Fruit fly (Drosophila melanogaster) whole organism: ENCODE data around the gene CG34057.

Experiments
- CG8478 ChIP-seq: fragments of >200 bp; optimal IDR thresholded peaks from 2 replicates; lab custom pipeline; 2018; ENCODE audit warnings: inconsistent platforms
- Dll ChIP-seq: fragments of >200 bp; optimal IDR thresholded peaks from 2 replicates; lab custom pipeline; 2017
- EcR ChIP-seq, 2 experiments: fragments of >200 bp; optimal IDR thresholded peaks; 2 replicates each; lab custom pipeline; 2017; ENCODE audit warnings: missing biosample characterization in 2 of 2, missing genetic modification characterization in 2 of 2, missing genetic modification reagents in 2 of 2
- pan ChIP-seq: fragments of >200 bp; optimal IDR thresholded peaks from 2 replicates; lab custom pipeline; 2017
- psq ChIP-seq: fragments of >200 bp; optimal IDR thresholded peaks from 2 replicates; lab custom pipeline; 2017
- usp ChIP-seq: fragments of >200 bp; optimal IDR thresholded peaks from 2 replicates; lab custom pipeline; 2017; ENCODE audit warnings: missing biosample characterization, missing genetic modification characterization, mixed read lengths

The CG34057 gene

DNA sequence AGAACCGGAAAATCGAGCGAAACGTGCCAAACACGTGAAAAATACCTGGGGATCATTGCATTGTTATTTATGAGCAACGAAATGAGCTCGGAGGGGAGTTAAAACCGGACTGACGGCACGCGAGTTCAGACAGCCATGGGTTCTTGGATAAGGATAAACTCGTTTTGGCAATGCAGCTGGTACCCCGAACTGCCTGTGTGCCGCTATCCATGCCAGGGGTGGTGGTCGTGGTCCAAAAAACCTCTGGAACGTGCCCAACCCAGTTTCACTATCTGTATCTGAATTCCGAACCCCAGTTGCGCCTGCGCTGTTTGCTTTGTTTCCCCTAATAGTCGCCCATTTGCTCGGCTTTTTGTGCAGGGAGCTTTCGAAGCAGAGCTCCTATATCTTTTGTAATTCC, 2.1 kb downstream of the CG34057 start:
- TF ChIP-seq pan (lab: Kevin White, UChicago) = no peak
- TF ChIP-seq EcR (GFP tag; optimal IDR thresholded peaks at IDR 0.05; lab: Kevin White, UChicago) = no peak
- TF ChIP-seq usp (GFP tag; lab: Kevin White, UChicago) = no peak
- no peak for TF ChIP-seq Dll
- no peak for TF ChIP-seq psq
- TF ChIP-seq CG8478 (lab: Kevin White, UChicago) = no peak

- no peak for TF ChIP-seq pan (lab: Kevin White, UChicago)
- no peak for TF ChIP-seq usp (GFP tag; lab: Kevin White, UChicago)
- no peak for TF ChIP-seq psq
- no peak for TF ChIP-seq Dll
- no peak for TF ChIP-seq EcR (GFP tag; optimal IDR thresholded peaks at IDR 0.05; lab: Kevin White, UChicago)
- no peak for TF ChIP-seq CG8478 (lab: Kevin White, UChicago)
These were observed 3.5 kb downstream of the CG34057 start for dm6 chr3L:900466-901249.

DNA sequence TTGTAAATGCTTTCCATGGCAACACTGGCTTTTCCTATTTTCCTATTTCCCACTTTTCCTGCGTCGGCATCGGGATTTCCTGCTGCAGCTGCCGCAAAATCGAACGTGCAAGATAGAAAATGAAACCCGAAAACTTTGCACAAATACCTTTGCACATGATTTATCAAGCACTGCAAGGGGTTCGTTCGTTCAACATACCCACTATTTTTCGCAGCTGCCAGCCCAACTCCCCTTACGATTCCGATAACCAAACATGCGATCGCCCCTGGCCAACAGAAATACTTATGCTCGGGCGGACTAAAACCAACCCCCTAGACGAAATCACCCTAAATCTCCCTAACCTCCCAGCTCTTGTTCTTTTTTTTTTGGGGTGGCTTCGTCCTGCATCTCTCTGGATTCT, 4.3 kb downstream of the CG34057 start:
- TF ChIP-seq CG8478 (lab: Kevin White, UChicago) = no peak
- TF ChIP-seq EcR (GFP tag; optimal IDR thresholded peaks at IDR 0.05; lab: Kevin White, UChicago) = no peak
- no peak for TF ChIP-seq Dll
- no peak for TF ChIP-seq psq
- TF ChIP-seq pan (lab: Kevin White, UChicago) = no peak
- TF ChIP-seq usp (GFP tag; lab: Kevin White, UChicago) = no peak

dm6 chr3L:902598-902997, 5.4 kb downstream of the CG34057 start, which contains the start of gene mat:
TSS of gene mat (plus strand) at chr3L:902898.
- TF ChIP-seq usp (GFP tag; lab: Kevin White, UChicago) (no peak), CG8478 (lab: Kevin White, UChicago) (no peak), EcR (GFP tag; optimal IDR thresholded peaks at IDR 0.05; lab: Kevin White, UChicago) (no peak)

dm6 chr3L:903900-904299, 6.7 kb downstream of the CG34057 start:
- TF ChIP-seq EcR (GFP tag; optimal IDR thresholded peaks at IDR 0.05; lab: Kevin White, UChicago) = no peak
- no peak for TF ChIP-seq CG8478 (lab: Kevin White, UChicago)

DNA sequence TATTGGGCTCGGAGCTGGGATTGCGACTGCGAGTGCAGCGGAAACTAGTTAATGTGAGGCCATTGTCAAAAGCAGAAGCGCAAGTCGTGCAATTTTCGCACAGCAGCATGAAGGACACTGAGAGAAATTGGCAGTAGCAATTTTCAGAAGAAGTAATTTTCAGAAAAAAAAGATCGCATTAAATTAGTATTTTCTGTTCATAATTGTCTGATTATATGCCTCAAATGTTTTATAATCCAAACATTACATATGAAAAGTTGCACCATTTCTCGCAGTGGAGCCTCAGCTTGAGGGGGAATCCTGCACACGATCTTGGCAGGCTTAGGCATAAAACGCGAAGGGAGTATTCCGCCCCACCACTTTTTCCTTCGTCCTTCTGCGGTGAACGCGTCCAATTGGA, 7.2 kb downstream of the CG34057 start:
- no peak for TF ChIP-seq EcR (GFP tag; optimal IDR thresholded peaks at IDR 0.05; lab: Kevin White, UChicago)
- TF ChIP-seq pan (lab: Kevin White, UChicago) = no peak
- no peak for TF ChIP-seq CG8478 (lab: Kevin White, UChicago)
- no peak for TF ChIP-seq usp (GFP tag; lab: Kevin White, UChicago)
- no peak for TF ChIP-seq psq
- no peak for TF ChIP-seq Dll

DNA sequence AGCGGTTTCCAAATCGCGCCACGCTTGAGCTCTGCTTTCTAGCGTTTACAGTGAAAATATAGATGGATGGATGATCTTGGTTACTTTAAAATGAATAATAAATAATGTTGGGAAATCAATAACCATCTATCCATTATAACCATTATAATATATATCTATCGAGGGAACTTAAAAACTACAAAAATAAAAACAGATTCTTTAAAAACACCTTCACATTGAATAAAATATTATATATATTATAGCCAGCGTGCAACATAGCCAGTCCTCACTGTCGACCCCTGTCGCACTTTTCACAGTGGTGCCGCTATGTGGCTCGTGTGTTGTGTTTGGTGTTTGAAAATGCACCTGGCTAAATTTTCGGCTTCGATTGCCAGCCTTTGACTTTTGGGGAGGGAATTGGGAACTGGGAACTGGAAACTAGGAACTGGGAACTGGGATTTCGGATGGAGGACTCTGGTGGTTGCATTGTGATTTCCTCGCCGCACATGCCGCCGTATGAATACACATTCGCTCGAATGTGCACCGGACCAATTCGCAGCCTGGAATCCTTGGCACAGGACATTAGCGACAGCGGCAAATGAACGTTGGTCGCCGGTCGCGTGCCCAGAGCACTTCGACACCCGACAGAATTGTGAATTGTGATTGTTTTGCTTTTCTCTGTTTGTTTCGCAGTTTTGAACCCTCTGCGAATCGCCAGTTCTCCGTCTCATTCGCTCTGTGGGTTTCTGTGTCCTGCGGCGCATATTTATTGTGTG, 8.0 kb downstream of the CG34057 start:
- TF ChIP-seq usp (GFP tag; lab: Kevin White, UChicago) (no peak), Dll (no peak), pan (lab: Kevin White, UChicago) (no peak), EcR (GFP tag; optimal IDR thresholded peaks at IDR 0.05; lab: Kevin White, UChicago) (no peak), CG8478 (lab: Kevin White, UChicago) (no peak), psq (no peak)

DNA sequence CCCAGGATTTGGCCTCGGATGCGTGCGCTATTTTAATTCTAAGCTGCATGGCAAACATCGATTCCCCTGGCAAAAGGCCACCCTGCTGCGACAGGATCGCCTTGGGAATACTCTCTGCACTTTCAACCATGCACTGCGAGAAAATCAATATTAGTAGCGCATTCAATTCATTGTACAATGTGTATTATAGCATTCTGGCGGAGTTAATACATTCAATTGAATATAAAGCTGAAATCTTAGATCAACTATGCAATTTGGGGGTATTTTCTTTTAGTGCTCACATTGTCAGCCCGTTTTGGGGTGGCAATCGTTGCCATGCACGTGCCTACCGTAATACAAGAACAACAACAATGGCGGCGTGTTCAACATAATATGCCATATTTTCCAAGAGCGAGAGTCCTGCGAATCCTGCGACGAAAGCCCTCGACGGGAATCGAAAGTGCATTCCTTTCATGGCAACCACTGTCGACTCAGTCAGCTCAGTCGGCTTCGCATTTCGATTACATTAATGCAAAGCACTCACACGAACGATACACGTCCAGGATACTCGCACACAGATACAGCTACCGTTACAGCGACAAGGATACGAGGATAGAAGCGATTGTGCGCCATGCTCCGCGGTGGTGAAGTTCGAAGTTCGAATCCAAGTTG, 10.6 kb downstream of the CG34057 start:
- TF ChIP-seq EcR (GFP tag; optimal IDR thresholded peaks at IDR 0.05; lab: Kevin White, UChicago) (no peak), psq (no peak), CG8478 (lab: Kevin White, UChicago) (no peak), pan (lab: Kevin White, UChicago) (no peak), usp (GFP tag; lab: Kevin White, UChicago) (no peak), Dll (no peak)

dm6 chr3L:908508-909162, 11.5 kb downstream of the CG34057 start, which contains the start of gene nerfin-1:
TSS of gene nerfin-1 (plus strand) at chr3L:909112.
- TF ChIP-seq usp (GFP tag; lab: Kevin White, UChicago) (no peak), psq (no peak), Dll (no peak), pan (lab: Kevin White, UChicago) (no peak), EcR (GFP tag; optimal IDR thresholded peaks at IDR 0.05; lab: Kevin White, UChicago) (no peak), CG8478 (lab: Kevin White, UChicago) (no peak)

dm6 chr3L:912406-913369, 15.5 kb downstream of the CG34057 start:
- TF ChIP-seq CG8478 (lab: Kevin White, UChicago) (no peak), psq (no peak), pan (lab: Kevin White, UChicago) (no peak), usp (GFP tag; lab: Kevin White, UChicago) (no peak), EcR (GFP tag; optimal IDR thresholded peaks at IDR 0.05; lab: Kevin White, UChicago) (no peak), Dll (no peak)
